Worm (Caenorhabditis elegans) whole organism, mixed stage, embryonic: ENCODE data around the gene nas-8.

Experiments
- M03D4.4 ChIP-seq: sonication (generic microtip); optimal IDR thresholded peaks from 2 replicates; lab custom pipeline; 2017; ENCODE audit warnings: mild to moderate bottlenecking, missing genetic modification characterization, missing compliant biosample characterization
- bed-3 ChIP-seq: fragments of 200-800 bp; sonication (Bioruptor generic); optimal IDR thresholded peaks from 3 replicates; lab custom pipeline; 2018; ENCODE audit warnings: mild to moderate bottlenecking, missing genetic modification characterization, moderate library complexity, missing compliant biosample characterization
- ceh-43 ChIP-seq: fragments of 200-800 bp; sonication (Bioruptor generic); optimal IDR thresholded peaks from 2 replicates; lab custom pipeline; 2018; ENCODE audit warnings: mild to moderate bottlenecking, missing genetic modification characterization, moderate library complexity, missing compliant biosample characterization
- ceh-83 ChIP-seq: fragments of 200-800 bp; sonication (Bioruptor generic); optimal IDR thresholded peaks from 2 replicates; lab custom pipeline; 2018; ENCODE audit warnings: mild to moderate bottlenecking, missing genetic modification characterization, missing compliant biosample characterization
- ces-1 ChIP-seq: fragments of 150-350 bp; optimal IDR thresholded peaks from 2 replicates; lab custom pipeline; 2014; ENCODE audit warnings: missing biosample characterization, missing genetic modification reagents, missing genetic modification characterization
- drap-1 ChIP-seq: fragments of 200-800 bp; sonication (Bioruptor generic); optimal IDR thresholded peaks from 3 replicates; lab custom pipeline; 2018; ENCODE audit warnings: mild to moderate bottlenecking, missing genetic modification characterization, missing compliant biosample characterization
- elt-1 ChIP-seq: sonication (generic microtip); optimal IDR thresholded peaks from 2 replicates; lab custom pipeline; 2017; ENCODE audit warnings: missing genetic modification characterization, mild to moderate bottlenecking, missing compliant biosample characterization, antibody characterized with exemption, moderate library complexity, borderline replicate concordance; ENCODE audit not compliant: insufficient read depth
- elt-3 ChIP-seq: fragments of 150-350 bp; optimal IDR thresholded peaks from 2 replicates; lab custom pipeline; 2014; ENCODE audit warnings: missing biosample characterization, missing genetic modification characterization
- flh-1 ChIP-seq: fragments of 200-800 bp; sonication (Bioruptor generic); optimal IDR thresholded peaks from 2 replicates; lab custom pipeline; 2018; ENCODE audit warnings: mild to moderate bottlenecking, missing genetic modification characterization, moderate library complexity, missing compliant biosample characterization
- ham-2 ChIP-seq: fragments of 200-800 bp; sonication (Bioruptor generic); optimal IDR thresholded peaks from 2 replicates; lab custom pipeline; 2018; ENCODE audit warnings: mild to moderate bottlenecking, missing genetic modification characterization, missing compliant biosample characterization
- hlh-1 ChIP-seq: fragments of 150-350 bp; optimal IDR thresholded peaks from 2 replicates; lab custom pipeline; 2014; ENCODE audit warnings: missing biosample characterization, missing genetic modification reagents, missing genetic modification characterization
- lin-13 ChIP-seq: fragments of 150-350 bp; optimal IDR thresholded peaks from 2 replicates; lab custom pipeline; 2014; ENCODE audit warnings: missing biosample characterization, missing genetic modification characterization
- lsy-2 ChIP-seq: fragments of 150-350 bp; optimal IDR thresholded peaks from 2 replicates; lab custom pipeline; 2014; ENCODE audit warnings: missing biosample characterization, missing genetic modification characterization
- mab-5 ChIP-seq: fragments of 150-350 bp; optimal IDR thresholded peaks from 2 replicates; lab custom pipeline; 2014; ENCODE audit warnings: missing biosample characterization, missing genetic modification characterization
- mep-1 ChIP-seq: fragments of 150-350 bp; optimal IDR thresholded peaks from 2 replicates; lab custom pipeline; 2017; ENCODE audit warnings: missing biosample characterization, missing genetic modification reagents, missing genetic modification characterization, inconsistent platforms
- mls-2 ChIP-seq: sonication (generic microtip); optimal IDR thresholded peaks from 2 replicates; lab custom pipeline; 2016; ENCODE audit warnings: mild to moderate bottlenecking, missing genetic modification characterization, moderate library complexity, missing compliant biosample characterization
- nhr-12 ChIP-seq: fragments of 150-350 bp; optimal IDR thresholded peaks from 2 replicates; lab custom pipeline; 2014; ENCODE audit warnings: missing biosample characterization, missing genetic modification characterization
- nhr-2 ChIP-seq: fragments of 150-350 bp; optimal IDR thresholded peaks from 2 replicates; lab custom pipeline; 2014; ENCODE audit warnings: missing biosample characterization, missing genetic modification characterization
- nhr-237 ChIP-seq: fragments of 150-350 bp; optimal IDR thresholded peaks from 2 replicates; lab custom pipeline; 2014; ENCODE audit warnings: missing biosample characterization, missing genetic modification characterization
- nhr-28 ChIP-seq: fragments of 150-350 bp; optimal IDR thresholded peaks from 2 replicates; lab custom pipeline; 2014; ENCODE audit warnings: missing biosample characterization, missing genetic modification characterization
- nhr-76 ChIP-seq: sonication (generic microtip); optimal IDR thresholded peaks from 2 replicates; lab custom pipeline; 2017; ENCODE audit warnings: missing biosample characterization, missing genetic modification characterization
- pha-4 ChIP-seq: fragments of 150-350 bp; optimal IDR thresholded peaks from 2 replicates; lab custom pipeline; 2018; ENCODE audit warnings: missing biosample characterization, missing genetic modification reagents, missing genetic modification characterization
- sem-2 ChIP-seq: fragments of 200-800 bp; sonication (Bioruptor generic); optimal IDR thresholded peaks from 2 replicates; lab custom pipeline; 2018; ENCODE audit warnings: mild to moderate bottlenecking, missing genetic modification characterization, missing compliant biosample characterization
- snpc-4 ChIP-seq: fragments of 150-350 bp; optimal IDR thresholded peaks from 2 replicates; lab custom pipeline; 2014; ENCODE audit warnings: missing biosample characterization, missing genetic modification characterization
- sptf-1 ChIP-seq: sonication (generic microtip); optimal IDR thresholded peaks from 2 replicates; lab custom pipeline; 2017; ENCODE audit warnings: mild to moderate bottlenecking, missing genetic modification characterization, moderate library complexity, missing compliant biosample characterization
- tbx-8 ChIP-seq: fragments of 200-800 bp; sonication (Bioruptor generic); optimal IDR thresholded peaks from 2 replicates; lab custom pipeline; 2018; ENCODE audit warnings: mild to moderate bottlenecking, missing genetic modification characterization, moderate library complexity, missing compliant biosample characterization
- unc-120 ChIP-seq: sonication (generic microtip); optimal IDR thresholded peaks from 2 replicates; lab custom pipeline; 2017; ENCODE audit warnings: missing genetic modification characterization, missing compliant biosample characterization; ENCODE audit not compliant: poor library complexity, severe bottlenecking
- unc-39 ChIP-seq: fragments of 150-350 bp; optimal IDR thresholded peaks from 2 replicates; lab custom pipeline; 2014; ENCODE audit warnings: missing biosample characterization, missing genetic modification characterization
- unc-62 ChIP-seq: fragments of 150-350 bp; optimal IDR thresholded peaks from 2 replicates; lab custom pipeline; 2014; ENCODE audit warnings: missing biosample characterization, missing genetic modification reagents, missing genetic modification characterization
- ztf-11 ChIP-seq: fragments of 150-350 bp; optimal IDR thresholded peaks from 2 replicates; lab custom pipeline; 2014; ENCODE audit warnings: missing biosample characterization, missing genetic modification characterization

Gene nas-8

DNA sequence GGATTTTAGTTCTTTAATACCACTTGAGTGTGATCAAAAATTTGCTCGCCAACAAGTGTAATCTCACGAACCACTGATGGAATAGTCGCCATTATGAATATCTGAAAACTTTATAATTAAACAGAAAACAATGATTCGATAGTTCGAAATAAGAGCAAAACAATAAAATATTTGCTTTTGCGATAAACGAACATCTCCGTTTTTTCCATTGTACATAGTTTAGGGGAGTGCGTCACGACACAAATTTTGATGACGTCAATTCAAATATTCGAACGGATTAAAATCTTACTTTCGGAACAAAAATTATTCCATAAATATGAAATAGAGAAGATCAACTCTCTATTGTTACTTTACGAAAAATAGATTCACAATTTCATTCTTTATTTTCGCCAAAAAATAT, 19.3 kb downstream of the nas-8 start, which contains the start of gene mutd-1:
mutd-1 (minus strand) TSS at position 101 of the 400 bp plus-strand sequence.
- no peak for TF ChIP-seq tbx-8
- TF ChIP-seq bed-3 (GFP tag; lab: Kevin White, UChicago) = no peak
- no peak for TF ChIP-seq sem-2 (GFP tag; lab: Kevin White, UChicago)
- no peak for TF ChIP-seq nhr-76 (tag; lab: Kevin White, UChicago)
- TF ChIP-seq unc-62 (GFP tag; lab: Kevin White, UChicago) = no peak
- TF ChIP-seq flh-1 (GFP tag; lab: Kevin White, UChicago) = no peak
- no peak for TF ChIP-seq ztf-11
- no peak for TF ChIP-seq nhr-237 (tag; lab: Kevin White, UChicago)
- no peak for TF ChIP-seq ces-1 (GFP tag; lab: Kevin White, UChicago)

DNA sequence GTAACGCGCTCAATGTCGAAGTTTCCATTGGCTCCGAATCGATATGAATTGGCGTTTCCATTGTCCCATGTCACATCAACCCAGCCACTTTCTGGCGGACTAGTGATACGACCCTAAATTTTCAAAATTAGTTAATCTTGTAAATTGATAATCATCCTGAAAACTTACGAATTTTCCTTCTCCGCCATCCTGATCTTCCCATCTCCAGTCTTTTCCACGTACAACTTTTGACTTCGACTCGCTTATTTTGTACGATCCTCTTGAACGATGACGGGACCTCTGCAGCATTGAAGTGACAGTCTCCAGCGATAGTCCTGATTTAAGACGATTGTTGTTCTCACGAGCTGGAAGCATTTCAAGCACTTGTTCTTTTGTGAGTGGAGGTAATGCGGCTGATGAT, 24.4 kb downstream of the nas-8 start:
- TF ChIP-seq elt-1 (tag; lab: Kevin White, UChicago) (no peak), drap-1 (GFP tag; lab: Kevin White, UChicago) (no peak), M03D4.4 (tag; lab: Kevin White, UChicago) (no peak), hlh-1 (tag; lab: Kevin White, UChicago) (no peak), nhr-237 (tag; lab: Kevin White, UChicago) (no peak), pha-4 (tag; lab: Kevin White, UChicago) (no peak), nhr-76 (tag; lab: Kevin White, UChicago) (no peak), nhr-12 (tag; lab: Kevin White, UChicago) (no peak), sptf-1 (tag; lab: Kevin White, UChicago) (no peak), unc-120 (tag; lab: Kevin White, UChicago) (no peak), snpc-4 (tag; lab: Kevin White, UChicago) (no peak), nhr-28 (tag; lab: Kevin White, UChicago) (no peak), nhr-2 (tag; lab: Kevin White, UChicago) (no peak)

ce11 chrIV:7144670-7145257, 30.1 kb downstream of the nas-8 start, which contains the start of gene hecd-1:
Gene hecd-1 (minus strand): TSS chrIV:7144720.
- no peak for TF ChIP-seq unc-62 (GFP tag; lab: Kevin White, UChicago)
- TF ChIP-seq bed-3 (GFP tag; lab: Kevin White, UChicago) = no peak
- TF ChIP-seq mep-1 (tag; lab: Kevin White, UChicago) = no peak
- TF ChIP-seq nhr-28 (tag; lab: Kevin White, UChicago) = no peak
- no peak for TF ChIP-seq drap-1 (GFP tag; lab: Kevin White, UChicago)
- TF ChIP-seq ceh-43 (GFP tag; lab: Kevin White, UChicago) = no peak
- no peak for TF ChIP-seq M03D4.4 (tag; lab: Kevin White, UChicago)
- TF ChIP-seq elt-1 (tag; lab: Kevin White, UChicago) = no peak
- no peak for TF ChIP-seq ham-2 (GFP tag; lab: Kevin White, UChicago)
- no peak for TF ChIP-seq mls-2 (tag; lab: Kevin White, UChicago)
- no peak for TF ChIP-seq lsy-2 (tag; lab: Kevin White, UChicago)
- TF ChIP-seq, all 35 proteins: peak for 0

ce11 chrIV:7147722-7148121, 33.0 kb downstream of the nas-8 start:
- TF ChIP-seq ceh-83 (GFP tag; lab: Kevin White, UChicago) (no peak), ces-1 (GFP tag; lab: Kevin White, UChicago) (peak; percentile 21)

DNA sequence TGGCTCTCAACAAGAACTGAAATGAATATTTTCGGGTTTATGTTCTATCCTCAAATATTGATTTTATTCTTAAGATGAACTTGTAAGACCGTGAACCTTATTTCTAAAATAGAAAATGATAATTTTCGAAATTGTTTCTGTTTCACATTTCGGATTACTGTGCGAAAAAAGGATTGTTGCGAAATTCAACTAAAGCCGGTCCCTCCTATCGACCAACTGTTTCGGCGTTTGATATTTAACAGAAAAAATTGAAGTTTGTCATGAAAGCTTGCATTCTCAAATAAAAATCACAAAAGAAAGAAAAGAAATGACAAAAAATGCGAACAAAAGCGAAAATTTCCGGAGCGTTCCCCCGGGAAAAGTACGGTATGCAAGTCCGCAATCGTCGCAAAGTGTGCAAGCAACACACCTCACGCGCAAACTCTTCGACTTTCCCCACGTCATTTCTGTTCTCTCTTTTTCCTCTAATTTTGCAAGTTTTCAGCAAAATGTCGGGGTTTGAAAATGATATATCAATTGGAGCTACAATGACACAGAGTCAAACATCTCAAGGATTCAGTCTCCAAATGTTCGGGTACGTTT, 34.4 kb downstream of the nas-8 start, which contains the start of gene C34D4.4:
C34D4.4 (plus strand) TSS at position 342 of the 582 bp plus-strand sequence.
- TF ChIP-seq mls-2 (tag; lab: Kevin White, UChicago) (no peak), ham-2 (GFP tag; lab: Kevin White, UChicago) (no peak), unc-62 (GFP tag; lab: Kevin White, UChicago) (no peak), mab-5 (no peak), nhr-76 (tag; lab: Kevin White, UChicago) (no peak), lin-13 (tag; lab: Kevin White, UChicago) (peak; percentile 8), lsy-2 (tag; lab: Kevin White, UChicago) (peak; percentile 94), unc-39 (tag; lab: Kevin White, UChicago) (no peak), nhr-28 (tag; lab: Kevin White, UChicago) (no peak), elt-3 (no peak), sem-2 (GFP tag; lab: Kevin White, UChicago) (no peak), drap-1 (GFP tag; lab: Kevin White, UChicago) (no peak)
